Worm (Caenorhabditis elegans) whole organism, late embryonic: ENCODE results near the gene dpy-10.

Experiments used
- F13H6.1 ChIP-seq: sonication (generic microtip); optimal IDR thresholded peaks from 2 replicates; lab custom pipeline; 2016; ENCODE audit warnings: missing genetic modification characterization, missing compliant biosample characterization
- fax-1 ChIP-seq: sonication (generic microtip); optimal IDR thresholded peaks from 2 replicates; lab custom pipeline; 2016; ENCODE audit warnings: missing genotype, missing genetic modification characterization, missing compliant biosample characterization
- fkh-10 ChIP-seq: fragments of 150-350 bp; optimal IDR thresholded peaks from 2 replicates; lab custom pipeline; 2014; ENCODE audit warnings: missing biosample characterization, missing genetic modification reagents, missing genetic modification characterization
- hlh-30 ChIP-seq: sonication (generic microtip); optimal IDR thresholded peaks from 2 replicates; lab custom pipeline; 2017; ENCODE audit warnings: antibody characterized with exemption, missing genetic modification characterization, missing compliant biosample characterization; ENCODE audit not compliant: insufficient read depth
- nhr-11 ChIP-seq: fragments of 150-350 bp; optimal IDR thresholded peaks from 2 replicates; lab custom pipeline; 2014; ENCODE audit warnings: missing biosample characterization, missing genetic modification characterization
- pha-4 ChIP-seq: fragments of 150-350 bp; optimal IDR thresholded peaks from 2 replicates; lab custom pipeline; 2018; ENCODE audit warnings: missing biosample characterization, missing genetic modification reagents, missing genetic modification characterization
- ttx-3 ChIP-seq: sonication (generic microtip); optimal IDR thresholded peaks from 2 replicates; lab custom pipeline; 2016; ENCODE audit warnings: missing genetic modification reagents, missing genetic modification characterization, missing compliant biosample characterization

DNA sequence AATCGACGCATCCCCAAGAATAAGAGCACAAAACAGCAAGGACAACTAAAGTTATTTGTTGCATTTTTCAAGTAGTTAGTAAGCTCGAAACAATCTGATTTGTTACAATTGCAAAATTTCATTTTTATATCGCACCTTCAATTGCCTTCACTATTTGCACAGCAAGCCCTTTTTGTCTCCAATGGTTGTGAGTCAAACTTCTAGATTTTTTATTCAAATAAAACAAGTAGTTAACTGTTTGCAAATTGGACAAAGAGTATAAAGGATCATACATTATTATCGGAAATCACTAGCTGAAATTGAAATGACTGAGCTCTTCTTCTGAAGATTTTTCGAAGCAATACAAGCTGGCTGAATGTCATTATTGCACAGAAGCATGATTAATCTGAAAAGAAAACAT is 40.8 kb upstream of the dpy-10 start, which contains the start of gene F41G3.21:
- TF ChIP-seq fax-1 = no peak
- TF ChIP-seq ttx-3 = no peak
- TF ChIP-seq F13H6.1 = no peak
- TF ChIP-seq nhr-11 (tag; lab: Kevin White, UChicago) = no peak
- TF ChIP-seq hlh-30 (tag; lab: Kevin White, UChicago) = no peak
- TF ChIP-seq pha-4 = no peak
- TF ChIP-seq fkh-10 = no peak
